Fruit fly (Drosophila melanogaster) Kc167 (cell line): ENCODE results near the gene CG43203.

Experiments used
- Myc ChIP-seq: fragments of >200 bp; optimal IDR thresholded peaks from 2 replicates; lab custom pipeline; 2017; ENCODE audit warnings: missing external identifiers
- insv ChIP-seq: fragments of >200 bp; optimal IDR thresholded peaks from 3 replicates; lab custom pipeline; 2018; ENCODE audit warnings: missing external identifiers
- psq ChIP-seq: fragments of >200 bp; optimal IDR thresholded peaks from 2 replicates; lab custom pipeline; 2017; ENCODE audit warnings: missing external identifiers
- ttk ChIP-seq: sonication (Bioruptor generic); optimal IDR thresholded peaks from 2 replicates; lab custom pipeline; 2017; ENCODE audit warnings: missing external identifiers

DNA sequence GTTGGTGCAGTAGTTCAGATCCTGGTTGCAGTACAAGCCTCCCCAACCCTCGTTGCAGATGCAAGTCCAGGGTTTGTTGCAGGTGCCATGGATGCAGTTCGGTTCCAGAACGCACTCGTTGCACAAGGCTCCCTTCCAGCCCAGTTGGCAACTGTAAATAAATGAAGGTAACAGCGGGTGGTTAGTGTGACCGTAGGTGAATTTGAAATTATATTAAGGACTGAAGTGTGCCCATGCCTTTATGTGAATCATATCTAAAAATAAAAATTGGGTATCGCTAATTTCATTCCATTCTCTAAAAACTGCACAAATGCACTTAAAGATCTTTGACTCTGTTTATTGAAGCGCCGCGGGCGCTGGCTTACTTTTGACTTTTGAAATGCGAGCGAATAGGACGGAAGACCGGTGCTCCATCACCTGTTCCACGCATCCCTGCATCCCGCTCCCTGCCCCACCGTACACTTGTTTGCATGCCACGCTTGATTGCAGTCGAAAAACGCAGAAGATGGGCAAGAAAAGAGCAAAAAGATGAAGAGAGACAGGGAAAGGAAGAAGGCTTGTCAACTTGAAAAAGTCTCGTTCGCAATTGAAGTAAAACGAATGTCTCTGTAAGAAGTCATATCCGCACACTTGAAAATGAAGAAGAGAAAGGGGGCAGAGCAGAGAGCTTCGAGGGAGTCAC, 47.3 kb upstream of the CG43203 start:
- no peak for TF ChIP-seq psq (lab: Kevin White, UChicago)
- TF ChIP-seq ttk (lab: Kevin White, UChicago), result no peak
- no peak for TF ChIP-seq Myc (lab: Kevin White, UChicago)
- TF ChIP-seq insv, result no peak
